Worm (Caenorhabditis elegans) whole organism, L1 larva: ENCODE measurements around the gene ZK180.7.

Experiments
- C34B4.2 ChIP-seq: sonication (generic microtip); optimal IDR thresholded peaks from 2 replicates; lab custom pipeline; 2017; ENCODE audit warnings: mild to moderate bottlenecking, missing genetic modification characterization, missing compliant biosample characterization
- aly-2 ChIP-seq: fragments of 150-350 bp; optimal IDR thresholded peaks from 2 replicates; lab custom pipeline; 2014; ENCODE audit warnings: missing biosample characterization, missing genetic modification characterization
- egl-27 ChIP-seq, 2 experiments: fragments of 150-350 bp in 1 of 2; sonication (generic microtip); optimal IDR thresholded peaks; 3 replicates each; lab custom pipeline; 2017 to 2018; ENCODE audit warnings: missing biosample characterization in 2 of 2, missing genetic modification characterization in 2 of 2, missing genetic modification reagents in 2 of 2
- ets-5 ChIP-seq: fragments of 200-800 bp; sonication (Bioruptor generic); IDR thresholded peaks from 2 replicates; pipeline ENCODE4 v1.3.6; 2022; ENCODE audit warnings: missing genetic modification characterization, missing compliant biosample characterization
- fkh-10 ChIP-seq: sonication (generic microtip); optimal IDR thresholded peaks from 2 replicates; lab custom pipeline; 2017; ENCODE audit warnings: missing biosample characterization, missing genetic modification reagents, missing genetic modification characterization
- nhr-11 ChIP-seq: fragments of 150-350 bp; optimal IDR thresholded peaks from 2 replicates; lab custom pipeline; 2014; ENCODE audit warnings: missing biosample characterization, missing genetic modification characterization
- nhr-77 ChIP-seq: fragments of 150-350 bp; optimal IDR thresholded peaks from 2 replicates; lab custom pipeline; 2014; ENCODE audit warnings: missing biosample characterization, missing genetic modification characterization
- pax-3 ChIP-seq: fragments of 200-800 bp; sonication (Bioruptor generic); optimal IDR thresholded peaks from 2 replicates; lab custom pipeline; 2018; ENCODE audit warnings: mild to moderate bottlenecking, missing genetic modification characterization, moderate library complexity, missing compliant biosample characterization
- sptf-1 ChIP-seq: fragments of 150-350 bp; optimal IDR thresholded peaks from 2 replicates; lab custom pipeline; 2014; ENCODE audit warnings: missing biosample characterization, missing genetic modification characterization
- vab-15 ChIP-seq: sonication (generic microtip); optimal IDR thresholded peaks from 2 replicates; lab custom pipeline; 2017; ENCODE audit warnings: missing genotype, mild to moderate bottlenecking, missing genetic modification characterization, missing compliant biosample characterization
- zag-1 ChIP-seq: fragments of 150-350 bp; optimal IDR thresholded peaks from 2 replicates; lab custom pipeline; 2014; ENCODE audit warnings: missing biosample characterization, missing genetic modification characterization

DNA sequence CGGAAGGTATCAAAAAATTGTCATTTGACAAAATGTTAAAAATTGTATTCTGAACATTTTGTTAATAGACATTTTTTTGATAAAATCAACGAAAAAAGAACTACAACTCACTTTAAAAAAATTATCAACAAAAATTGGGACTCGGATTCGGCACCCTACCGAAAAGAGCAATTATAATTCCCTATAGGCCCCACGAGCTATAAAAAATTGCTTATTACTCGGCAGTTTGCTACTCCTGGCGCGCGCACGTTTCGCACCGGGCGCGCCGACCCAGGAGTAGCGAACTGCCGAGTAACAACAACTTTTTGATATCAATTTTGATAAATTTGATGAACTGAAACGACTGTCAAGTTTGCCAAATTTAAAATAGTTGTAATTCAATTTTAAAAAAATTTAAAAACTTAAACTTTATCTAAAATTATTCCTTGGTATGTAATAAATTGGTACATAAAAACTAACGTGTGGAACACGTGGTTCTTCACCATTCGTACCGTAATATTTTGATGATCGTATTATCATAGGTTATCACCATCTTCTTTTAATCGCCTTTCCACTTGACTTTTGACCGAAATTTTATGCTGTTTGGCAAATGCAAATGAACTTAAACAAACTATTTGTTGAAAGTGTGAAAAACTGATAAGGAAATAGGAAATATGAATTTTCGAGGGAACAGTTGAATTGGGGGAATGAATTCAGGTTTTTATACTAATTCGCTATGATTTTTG is 14.8 kb upstream of the ZK180.7 start:
- no peak for TF ChIP-seq aly-2 (tag; lab: Kevin White, UChicago)
- TF ChIP-seq sptf-1 (tag; lab: Kevin White, UChicago) = no peak
- no peak for TF ChIP-seq nhr-11
- TF ChIP-seq C34B4.2 (tag; lab: Kevin White, UChicago) = no peak
- no peak for TF ChIP-seq ets-5
- TF ChIP-seq egl-27 (tag; optimal IDR thresholded peaks at IDR 0.05; lab: Kevin White, UChicago) = no peak
- TF ChIP-seq pax-3 (tag; lab: Kevin White, UChicago) = no peak
- TF ChIP-seq nhr-77 (tag; lab: Kevin White, UChicago) = no peak
- no peak for TF ChIP-seq zag-1
- TF ChIP-seq fkh-10 (GFP tag; lab: Kevin White, UChicago) = no peak
- no peak for TF ChIP-seq vab-15 (tag; lab: Kevin White, UChicago)
